Fruit fly (Drosophila melanogaster): ENCODE results near the gene sinu.
A peak's percentile ranks its signal among the peaks of the same experiment; 100 is the strongest.

Gene sinu

dm6 chr3L:5579762-5580161 lies 18.4 kb upstream of the sinu start:
- no peak for TF ChIP-seq CG10348 (GFP tag; IDR thresholded peaks at IDR 0.05)
- TF ChIP-seq CG9948 (tag; optimal IDR thresholded peaks at IDR 0.05): no peak
- TF ChIP-seq CG12605 (GFP tag; IDR thresholded peaks at IDR 0.05): peak; percentile 88
- no peak for TF ChIP-seq CG13204 (GFP tag; optimal IDR thresholded peaks at IDR 0.05)
- peak; percentile 81 for TF ChIP-seq CG4496 (GFP tag; IDR thresholded peaks at IDR 0.05)
- TF ChIP-seq Pif1A (GFP tag; optimal IDR thresholded peaks at IDR 0.05): no peak
- no peak for TF ChIP-seq CG17806 (tag; optimal IDR thresholded peaks at IDR 0.05)
- peak; percentile 78 for TF ChIP-seq fd96Ca (GFP tag; IDR thresholded peaks at IDR 0.05)
- TF ChIP-seq rn (GFP tag; IDR thresholded peaks at IDR 0.05): 0 out of 2 replicates have a peak, but pooled peaks have one; percentile 30
- no peak for TF ChIP-seq EcR (GFP tag; optimal IDR thresholded peaks at IDR 0.05)
- no peak for TF ChIP-seq CG14655 (GFP tag; optimal IDR thresholded peaks at IDR 0.05)
- peak; percentile 89 for TF ChIP-seq CG32121 (GFP tag; IDR thresholded peaks at IDR 0.05)
- TF ChIP-seq CG15710 (tag; optimal IDR thresholded peaks at IDR 0.05): no peak
- no peak for TF ChIP-seq Snoo (tag; optimal IDR thresholded peaks at IDR 0.05)
- TF ChIP-seq Pif1B (GFP tag; optimal IDR thresholded peaks at IDR 0.05): no peak
- TF ChIP-seq gl (tag; optimal IDR thresholded peaks at IDR 0.05): no peak
- peak; percentile 84 for TF ChIP-seq Ets98B (GFP tag; IDR thresholded peaks at IDR 0.05)
- TF ChIP-seq D1 (tag; optimal IDR thresholded peaks at IDR 0.05): no peak
- TF ChIP-seq CG8301 (tag; optimal IDR thresholded peaks at IDR 0.05): no peak
- no peak for TF ChIP-seq CG34367 (tag; optimal IDR thresholded peaks at IDR 0.05)
- no peak for TF ChIP-seq CG8159 (tag; optimal IDR thresholded peaks at IDR 0.05)

dm6 chr3L:5578595-5578994 lies 17.2 kb upstream of the sinu start:
- TF ChIP-seq CG14655 (GFP tag; optimal IDR thresholded peaks at IDR 0.05) (no peak), fd96Ca (GFP tag; IDR thresholded peaks at IDR 0.05) (no peak), CG13204 (GFP tag; optimal IDR thresholded peaks at IDR 0.05) (no peak), Pif1B (GFP tag; optimal IDR thresholded peaks at IDR 0.05) (no peak), CG34367 (tag; optimal IDR thresholded peaks at IDR 0.05) (no peak), rn (GFP tag; IDR thresholded peaks at IDR 0.05) (no peak), CG10348 (GFP tag; IDR thresholded peaks at IDR 0.05) (no peak)

- peak; percentile 90 for TF ChIP-seq CG9948 (tag; optimal IDR thresholded peaks at IDR 0.05)
- peak; percentile 99 for TF ChIP-seq gl (tag; optimal IDR thresholded peaks at IDR 0.05)
- peak; percentile 98 for TF ChIP-seq Pif1B (GFP tag; optimal IDR thresholded peaks at IDR 0.05)
- TF ChIP-seq CG15710 (tag; optimal IDR thresholded peaks at IDR 0.05): peak; percentile 89
- peak; percentile 98 for TF ChIP-seq CG32121 (GFP tag; IDR thresholded peaks at IDR 0.05)
- peak; percentile 94 for TF ChIP-seq CG14655 (GFP tag; optimal IDR thresholded peaks at IDR 0.05)
- peak; percentile 91 for TF ChIP-seq CG17806 (tag; optimal IDR thresholded peaks at IDR 0.05)
- peak; percentile 79 for TF ChIP-seq rn (GFP tag; IDR thresholded peaks at IDR 0.05)
- peak; percentile 98 for TF ChIP-seq Snoo (tag; optimal IDR thresholded peaks at IDR 0.05)
- TF ChIP-seq CG10348 (GFP tag; IDR thresholded peaks at IDR 0.05): peak; percentile 93
- peak; percentile 99 for TF ChIP-seq CG13204 (GFP tag; optimal IDR thresholded peaks at IDR 0.05)
- TF ChIP-seq CG8159 (tag; optimal IDR thresholded peaks at IDR 0.05): peak; percentile 93
- peak; percentile 95 for TF ChIP-seq fd96Ca (GFP tag; IDR thresholded peaks at IDR 0.05)
- TF ChIP-seq D1 (tag; optimal IDR thresholded peaks at IDR 0.05): peak; percentile 32
- TF ChIP-seq CG12605 (GFP tag; IDR thresholded peaks at IDR 0.05): peak; percentile 95
- TF ChIP-seq CG34367 (tag; optimal IDR thresholded peaks at IDR 0.05): peak; percentile 97
- TF ChIP-seq EcR (GFP tag; optimal IDR thresholded peaks at IDR 0.05): peak; percentile 81
- peak; percentile 95; the same call in 1 of the 2 replicates for TF ChIP-seq Ets98B (GFP tag; IDR thresholded peaks at IDR 0.05)
- peak; percentile 89 for TF ChIP-seq CG8301 (tag; optimal IDR thresholded peaks at IDR 0.05)
- peak; percentile 98 for TF ChIP-seq Pif1A (GFP tag; optimal IDR thresholded peaks at IDR 0.05)
- peak; percentile 93 for TF ChIP-seq CG4496 (GFP tag; IDR thresholded peaks at IDR 0.05)
Observed at dm6 chr3L:5577250-5578138, 16.1 kb upstream of the sinu start, which contains the start of gene Msr-110. Msr-110 (minus strand) TSS chr3L:5577348.

- TF ChIP-seq CG34367 (tag; optimal IDR thresholded peaks at IDR 0.05) (no peak), CG4496 (GFP tag; IDR thresholded peaks at IDR 0.05) (peak; percentile 38; the same call in 1 of the 3 replicates), CG8159 (tag; optimal IDR thresholded peaks at IDR 0.05) (peak; percentile 3), EcR (GFP tag; optimal IDR thresholded peaks at IDR 0.05) (no peak), fd96Ca (GFP tag; IDR thresholded peaks at IDR 0.05) (no peak), Pif1B (GFP tag; optimal IDR thresholded peaks at IDR 0.05) (no peak), gl (tag; optimal IDR thresholded peaks at IDR 0.05) (no peak), D1 (tag; optimal IDR thresholded peaks at IDR 0.05) (no peak), CG17806 (tag; optimal IDR thresholded peaks at IDR 0.05) (no peak), CG14655 (GFP tag; optimal IDR thresholded peaks at IDR 0.05) (peak; percentile 26), Ets98B (GFP tag; IDR thresholded peaks at IDR 0.05) (no peak), CG10348 (GFP tag; IDR thresholded peaks at IDR 0.05) (no peak), CG12605 (GFP tag; IDR thresholded peaks at IDR 0.05) (0 out of 2 replicates have a peak, but pooled peaks have one; percentile 8), rn (GFP tag; IDR thresholded peaks at IDR 0.05) (no peak)
Observed at dm6 chr3L:5576543-5576942, 15.1 kb upstream of the sinu start.

- TF ChIP-seq CG15710 (tag; optimal IDR thresholded peaks at IDR 0.05): no peak
- TF ChIP-seq CG32121 (GFP tag; IDR thresholded peaks at IDR 0.05): no peak
- no peak for TF ChIP-seq EcR (GFP tag; optimal IDR thresholded peaks at IDR 0.05)
- no peak for TF ChIP-seq Pif1B (GFP tag; optimal IDR thresholded peaks at IDR 0.05)
- TF ChIP-seq Pif1A (GFP tag; optimal IDR thresholded peaks at IDR 0.05): no peak
- TF ChIP-seq Snoo (tag; optimal IDR thresholded peaks at IDR 0.05): no peak
- TF ChIP-seq CG13204 (GFP tag; optimal IDR thresholded peaks at IDR 0.05): no peak
- no peak for TF ChIP-seq fd96Ca (GFP tag; IDR thresholded peaks at IDR 0.05)
- no peak for TF ChIP-seq CG4496 (GFP tag; IDR thresholded peaks at IDR 0.05)
- TF ChIP-seq Ets98B (GFP tag; IDR thresholded peaks at IDR 0.05): no peak
- TF ChIP-seq rn (GFP tag; IDR thresholded peaks at IDR 0.05): no peak
- TF ChIP-seq CG14655 (GFP tag; optimal IDR thresholded peaks at IDR 0.05): no peak
Observed at dm6 chr3L:5575524-5575923, 14.1 kb upstream of the sinu start.
